Worm (Caenorhabditis elegans): ENCODE data around the gene ckb-2.

DNA sequence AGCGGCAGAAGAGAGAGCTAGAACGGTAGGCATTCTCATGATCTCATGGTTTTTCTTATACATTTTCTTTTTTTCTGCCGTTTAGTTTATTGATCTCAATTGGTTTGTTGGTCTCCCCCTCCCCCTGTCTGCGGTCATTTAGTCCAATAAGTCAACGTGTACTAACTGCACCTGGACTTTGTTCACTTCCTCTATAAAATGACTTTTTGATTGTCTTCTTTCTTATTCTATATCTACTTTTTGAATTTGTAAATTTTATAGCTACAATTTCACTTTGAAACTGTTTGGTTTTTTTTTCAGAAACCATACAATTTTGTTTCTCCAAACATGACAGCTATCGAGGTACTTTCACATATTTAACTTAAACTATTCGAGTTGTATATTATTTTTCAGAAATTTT is at the start of gene ckb-2:
- no peak for TF ChIP-seq tab-1 (GFP tag; IDR thresholded peaks at IDR 0.05)
- no peak for TF ChIP-seq ref-1 (GFP tag; conservative IDR thresholded peaks at IDR 0.05)
- no peak for TF ChIP-seq flt-1 (GFP tag; IDR thresholded peaks at IDR 0.05)
